Worm (Caenorhabditis elegans): ENCODE data around the gene dyci-1.

The dyci-1 gene

DNA sequence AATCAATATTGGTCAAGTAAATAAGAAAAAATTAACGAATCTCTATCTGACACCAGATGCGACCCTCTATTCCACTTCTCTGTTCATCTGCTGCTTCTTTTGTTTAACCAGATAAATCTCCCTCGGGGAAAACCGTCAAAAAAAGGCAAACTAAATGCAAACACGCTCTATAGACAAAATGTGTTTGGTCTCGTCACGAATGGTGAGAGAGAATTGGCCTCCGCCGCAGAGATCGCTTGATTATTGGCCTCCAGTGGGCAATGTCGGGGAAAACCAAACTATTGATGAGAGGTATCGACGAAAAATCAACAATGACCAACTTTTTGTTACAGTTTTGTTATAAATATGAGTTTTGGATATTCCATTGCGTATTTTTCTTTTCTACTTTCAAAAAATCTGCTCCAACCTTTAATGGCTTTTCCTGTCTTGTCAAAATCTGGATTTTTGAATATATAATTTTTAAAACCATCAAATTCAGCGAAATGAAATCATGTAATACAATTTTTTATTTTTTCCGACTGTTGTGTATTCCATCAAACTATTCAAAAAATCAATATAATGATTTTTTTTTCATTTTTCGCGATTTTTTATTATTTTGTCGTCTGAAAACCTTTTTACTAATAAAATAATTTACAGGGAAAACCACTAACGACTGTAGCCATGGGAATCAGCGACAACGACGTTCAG is 5.5 kb upstream of the dyci-1 start, which contains the start of the genes C17H12.2 and vha-8 (continued):
- TF ChIP-seq cey-2 (tag; optimal IDR thresholded peaks at IDR 0.05; ENCODE audit: borderline replicate concordance, insufficient read depth): no peak
- TF ChIP-seq daf-16 (GFP tag; optimal IDR thresholded peaks at IDR 0.05): peak in 1 of 2 experiments; percentile 47
- peak; percentile 58 for TF ChIP-seq daf-16 (tag; optimal IDR thresholded peaks at IDR 0.05)
- TF ChIP-seq ceh-32 (tag; optimal IDR thresholded peaks at IDR 0.05; ENCODE audit: poor library complexity): no peak
- TF ChIP-seq php-3 (GFP tag; IDR thresholded peaks at IDR 0.05): no peak
- TF ChIP-seq vab-7 (GFP tag; IDR thresholded peaks at IDR 0.05): peak; percentile 46; the same call in 1 of the 2 replicates
- peak; percentile 44 for TF ChIP-seq nhr-76 (tag; optimal IDR thresholded peaks at IDR 0.05)
- TF ChIP-seq daf-8 (GFP tag; IDR thresholded peaks at IDR 0.05): no peak
- peak; percentile 68; the same call in 1 of the 2 replicates for TF ChIP-seq lin-1 (GFP tag; IDR thresholded peaks at IDR 0.05)
- peak; percentile 93 for TF ChIP-seq nhr-77 (tag; optimal IDR thresholded peaks at IDR 0.05)
- no peak for TF ChIP-seq skn-1 (tag; optimal IDR thresholded peaks at IDR 0.05)
- no peak for TF ChIP-seq mxl-2 (GFP tag; conservative IDR thresholded peaks at IDR 0.05)
- TF ChIP-seq lim-7 (GFP tag; IDR thresholded peaks at IDR 0.05): no peak
- no peak; the same call in 1 of the 2 replicates for TF ChIP-seq ZK337.2 (GFP tag; IDR thresholded peaks at IDR 0.05)
- no peak for TF ChIP-seq sdz-12 (GFP tag; optimal IDR thresholded peaks at IDR 0.05)
- TF ChIP-seq ces-1 (GFP tag; optimal IDR thresholded peaks at IDR 0.05): peak; percentile 60
- no peak for TF ChIP-seq F10B5.3 (tag; optimal IDR thresholded peaks at IDR 0.05)
- TF ChIP-seq lsy-2 (tag; optimal IDR thresholded peaks at IDR 0.05): peak; percentile 83 to 94
- peak; percentile 83 for TF ChIP-seq nhr-6 (tag; optimal IDR thresholded peaks at IDR 0.05)
- peak; percentile 51; the same call in 1 of the 2 replicates for TF ChIP-seq D1046.2 (GFP tag; IDR thresholded peaks at IDR 0.05)
- TF ChIP-seq lin-29 (GFP tag; IDR thresholded peaks at IDR 0.05): no peak
- TF ChIP-seq ZK546.5 (tag; optimal IDR thresholded peaks at IDR 0.05): peak; percentile 1 to 30
- peak; percentile 64 for TF ChIP-seq fkh-10 (GFP tag; optimal IDR thresholded peaks at IDR 0.05)
- no peak for TF ChIP-seq nhr-42 (GFP tag; IDR thresholded peaks at IDR 0.05)
- no peak for TF ChIP-seq Y105C5A.15 (GFP tag; IDR thresholded peaks at IDR 0.05)
- TF ChIP-seq spr-1 (tag; optimal IDR thresholded peaks at IDR 0.05): peak; percentile 78
- TF ChIP-seq set-16 (GFP tag; IDR thresholded peaks at IDR 0.05): no peak
- peak; percentile 47; the same call in 1 of the 2 replicates for TF ChIP-seq madf-9 (GFP tag; conservative IDR thresholded peaks at IDR 0.05)
- no peak for TF ChIP-seq Y75B8A.6 (GFP tag; IDR thresholded peaks at IDR 0.05)
- peak; percentile 84 for TF ChIP-seq mdt-29 (GFP tag; IDR thresholded peaks at IDR 0.05)
- TF ChIP-seq tra-1 (GFP tag; IDR thresholded peaks at IDR 0.05): 0 out of 2 replicates have a peak, but pooled peaks have one; percentile 41
- TF ChIP-seq mes-2 (tag; optimal IDR thresholded peaks at IDR 0.05; ENCODE audit: poor library complexity, severe bottlenecking): peak; percentile 90
- peak; percentile 89 for TF ChIP-seq hmg-1.1 (GFP tag; IDR thresholded peaks at IDR 0.05)
- TF ChIP-seq unc-62 (GFP tag; optimal IDR thresholded peaks at IDR 0.05 in 1 of 2): peak in 1 of 2 experiments; percentile 87
- TF ChIP-seq unc-62 (tag; optimal IDR thresholded peaks at IDR 0.05): no peak
- TF ChIP-seq zip-11 (GFP tag; IDR thresholded peaks at IDR 0.05): no peak
- no peak for TF ChIP-seq ztf-11 (tag; optimal IDR thresholded peaks at IDR 0.05)
- TF ChIP-seq mep-1 (tag; optimal IDR thresholded peaks at IDR 0.05): peak; percentile 97
- peak; percentile 95 for TF ChIP-seq dve-1 (tag; optimal IDR thresholded peaks at IDR 0.05; ENCODE audit: insufficient read depth)
- TF ChIP-seq attf-4 (tag; optimal IDR thresholded peaks at IDR 0.05): no peak
- TF ChIP-seq ceh-62 (tag; optimal IDR thresholded peaks at IDR 0.05): no peak
- TF ChIP-seq rbr-2 (tag; optimal IDR thresholded peaks at IDR 0.05): peak; percentile 90
- TF ChIP-seq fos-1 (tag; optimal IDR thresholded peaks at IDR 0.05): peak; percentile 2
- 0 out of 2 replicates have a peak, but pooled peaks have one; percentile 11 for TF ChIP-seq ceh-44 (GFP tag; IDR thresholded peaks at IDR 0.05)
- TF ChIP-seq pqm-1 (tag; optimal IDR thresholded peaks at IDR 0.05): peak; percentile 90
- no peak for TF ChIP-seq tag-97 (GFP tag; IDR thresholded peaks at IDR 0.05)
- peak; percentile 77 for TF ChIP-seq pha-4 (GFP tag; IDR thresholded peaks at IDR 0.05)
- peak; percentile 93 for TF ChIP-seq pha-4 (tag; optimal IDR thresholded peaks at IDR 0.05)
- TF ChIP-seq nhr-10 (tag; optimal IDR thresholded peaks at IDR 0.05): no peak
- TF ChIP-seq ceh-82 (tag; optimal IDR thresholded peaks at IDR 0.05): no peak
- TF ChIP-seq Y5F2A.4 (GFP tag; optimal IDR thresholded peaks at IDR 0.05): no peak

All from whole organism, L4 larva.